Fruit fly (Drosophila melanogaster): ENCODE results near the gene PpD3.

Gene PpD3

DNA sequence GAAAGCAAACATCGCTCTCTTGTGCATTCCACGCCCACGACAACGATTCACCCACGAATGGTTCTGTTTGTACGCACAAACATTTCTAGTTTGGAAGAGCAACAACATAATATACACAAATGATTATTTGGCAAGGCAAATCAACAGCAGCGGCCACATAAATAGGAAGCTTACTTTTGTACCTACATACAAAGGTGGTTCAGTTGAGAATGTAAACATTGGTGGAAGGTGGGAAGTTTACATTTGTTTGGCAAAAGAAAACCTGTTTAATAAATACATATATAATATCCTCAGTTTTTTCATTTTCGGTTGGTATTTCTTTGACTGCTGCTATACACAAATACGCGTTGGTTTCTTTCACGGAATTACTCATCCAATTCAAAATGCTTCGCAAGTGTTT is 45.1 kb upstream of the PpD3 start (continued):
- TF ChIP-seq CG14860 (GFP tag; IDR thresholded peaks at IDR 0.05; ENCODE audit: partially characterized antibody) (no peak), CG3281 (GFP tag; optimal IDR thresholded peaks at IDR 0.05) (peak; percentile 90), CG10543 (GFP tag; optimal IDR thresholded peaks at IDR 0.05) (peak; percentile 42), Lim3 (GFP tag; IDR thresholded peaks at IDR 0.05) (no peak), sens-2 (GFP tag; IDR thresholded peaks at IDR 0.05) (no peak), pb (GFP tag; optimal IDR thresholded peaks at IDR 0.05) (peak; percentile 58), wor (GFP tag; IDR thresholded peaks at IDR 0.05) (no peak), unc-4 (GFP tag; IDR thresholded peaks at IDR 0.05; ENCODE audit: partially characterized antibody) (no peak), CTCF (GFP tag; optimal IDR thresholded peaks at IDR 0.05) (peak; percentile 54), eve (GFP tag; optimal IDR thresholded peaks at IDR 0.05) (no peak), CG14667 (GFP tag; IDR thresholded peaks at IDR 0.05) (no peak), nerfin-2 (GFP tag; IDR thresholded peaks at IDR 0.05; ENCODE audit: partially characterized antibody) (no peak), lola (GFP tag; optimal IDR thresholded peaks at IDR 0.05) (peak in 1 of 3 experiments; percentile 77), CG15479 (GFP tag; optimal IDR thresholded peaks at IDR 0.05) (peak; percentile 58), chn (GFP tag; optimal IDR thresholded peaks at IDR 0.05) (peak; percentile 84), caup (GFP tag; optimal IDR thresholded peaks at IDR 0.05; ENCODE audit: severe bottlenecking) (peak; percentile 87), hth (optimal IDR thresholded peaks at IDR 0.05) (no peak), D19B (GFP tag; optimal IDR thresholded peaks at IDR 0.05) (peak; percentile 79), Dad (GFP tag; optimal IDR thresholded peaks at IDR 0.05) (peak; percentile 71), CG9437 (GFP tag; optimal IDR thresholded peaks at IDR 0.05) (peak; percentile 78), CG9215 (GFP tag; IDR thresholded peaks at IDR 0.05) (no peak), ssp (GFP tag; IDR thresholded peaks at IDR 0.05) (no peak), CG13296 (GFP tag; optimal IDR thresholded peaks at IDR 0.05) (peak; percentile 87), Ravus (GFP tag; IDR thresholded peaks at IDR 0.05) (no peak), CG6654 (GFP tag; optimal IDR thresholded peaks at IDR 0.05) (peak; percentile 82), Gug (GFP tag; IDR thresholded peaks at IDR 0.05) (peak; percentile 77), abd-A (tag; optimal IDR thresholded peaks at IDR 0.05) (peak; percentile 22), CG7271 (tag; optimal IDR thresholded peaks at IDR 0.05) (peak; percentile 87), CG33213 (GFP tag; optimal IDR thresholded peaks at IDR 0.05) (peak; percentile 82), CG30431 (GFP tag; optimal IDR thresholded peaks at IDR 0.05) (peak; percentile 72), C15 (GFP tag; IDR thresholded peaks at IDR 0.05) (no peak), pfk (GFP tag; optimal IDR thresholded peaks at IDR 0.05) (no peak), dmrt11E (tag; optimal IDR thresholded peaks at IDR 0.05) (peak; percentile 82), Sin3A (optimal IDR thresholded peaks at IDR 0.05) (no peak), Bdp1 (GFP tag; optimal IDR thresholded peaks at IDR 0.05) (peak; percentile 62), yki (optimal IDR thresholded peaks at IDR 0.05) (no peak), slou (GFP tag; optimal IDR thresholded peaks at IDR 0.05) (peak; percentile 63), odd (GFP tag; optimal IDR thresholded peaks at IDR 0.05) (peak; percentile 89), CG34376 (GFP tag; optimal IDR thresholded peaks at IDR 0.05) (peak; percentile 65), hkb (optimal IDR thresholded peaks at IDR 0.05) (no peak), hkb (GFP tag; IDR thresholded peaks at IDR 0.05) (no peak), Jarid2 (GFP tag; optimal IDR thresholded peaks at IDR 0.05) (peak; percentile 76), CG10565 (GFP tag; optimal IDR thresholded peaks at IDR 0.05) (peak; percentile 55), HmgD (GFP tag; optimal IDR thresholded peaks at IDR 0.05) (peak; percentile 44), CG7372 (GFP tag; IDR thresholded peaks at IDR 0.05) (no peak), en (GFP tag; optimal IDR thresholded peaks at IDR 0.05) (peak; percentile 70), pita (GFP tag; optimal IDR thresholded peaks at IDR 0.05) (no peak), CG34224 (GFP tag; IDR thresholded peaks at IDR 0.05; ENCODE audit: partially characterized antibody) (no peak), CG16779 (GFP tag; IDR thresholded peaks at IDR 0.05) (no peak), tgo (GFP tag; IDR thresholded peaks at IDR 0.05) (no peak), ATbp (GFP tag; optimal IDR thresholded peaks at IDR 0.05) (peak; percentile 89), bab2 (GFP tag; optimal IDR thresholded peaks at IDR 0.05) (peak; percentile 86), Dbx (GFP tag; IDR thresholded peaks at IDR 0.05) (no peak)

All from whole organism, embryonic.